Fruit fly (Drosophila melanogaster): ENCODE results near the gene CG2100.
A peak's percentile ranks its signal among the peaks of the same experiment; 100 is the strongest.

CG2100 gene

dm6 chr3R:5736305-5736869 is at the start of gene CG2100, which contains the start of gene CG1236 (continued):
- TF ChIP-seq CG4617 (GFP tag; optimal IDR thresholded peaks at IDR 0.05; ENCODE audit: borderline replicate concordance) (peak; percentile 57), fd102C (GFP tag; optimal IDR thresholded peaks at IDR 0.05) (no peak), CG6654 (GFP tag; optimal IDR thresholded peaks at IDR 0.05) (peak; percentile 59), CkIIα-i1 (GFP tag; IDR thresholded peaks at IDR 0.05) (no peak), twi (tag; optimal IDR thresholded peaks at IDR 0.05) (peak; percentile 78), Rfx (GFP tag; IDR thresholded peaks at IDR 0.05) (peak; percentile 78), pan (optimal IDR thresholded peaks at IDR 0.05) (peak in 1 of 2 experiments; percentile 64), pan (GFP tag; optimal IDR thresholded peaks at IDR 0.05 in 1 of 2, IDR thresholded peaks at IDR 0.05 in 1 of 2) (peak; percentile 65 to 81), CG3281 (GFP tag; optimal IDR thresholded peaks at IDR 0.05) (peak; percentile 87), disco-r (GFP tag; optimal IDR thresholded peaks at IDR 0.05) (peak; percentile 22), CG1233 (GFP tag; optimal IDR thresholded peaks at IDR 0.05) (peak; percentile 85), CG10959 (GFP tag; IDR thresholded peaks at IDR 0.05) (peak; percentile 68), sim (GFP tag; IDR thresholded peaks at IDR 0.05) (0 out of 2 replicates have a peak, but pooled peaks have one; percentile 15), chinmo (GFP tag; IDR thresholded peaks at IDR 0.05; ENCODE audit: partially characterized antibody) (no peak), CG12769 (tag; optimal IDR thresholded peaks at IDR 0.05) (no peak), CG7963 (GFP tag; IDR thresholded peaks at IDR 0.05; ENCODE audit: partially characterized antibody) (no peak), NC2α (GFP tag; optimal IDR thresholded peaks at IDR 0.05) (no peak), cwo (GFP tag; optimal IDR thresholded peaks at IDR 0.05) (peak; percentile 73), CG10267 (tag; optimal IDR thresholded peaks at IDR 0.05) (peak; percentile 85), fd64A (GFP tag; optimal IDR thresholded peaks at IDR 0.05) (no peak), gsb-n (tag; optimal IDR thresholded peaks at IDR 0.05) (no peak), Hr3 (GFP tag; optimal IDR thresholded peaks at IDR 0.05) (peak; percentile 85), Doc3 (GFP tag; IDR thresholded peaks at IDR 0.05; ENCODE audit: partially characterized antibody) (no peak), CG6791 (GFP tag; IDR thresholded peaks at IDR 0.05; ENCODE audit: partially characterized antibody) (no peak), HmgZ (tag; optimal IDR thresholded peaks at IDR 0.05) (peak; percentile 58), inv (GFP tag; IDR thresholded peaks at IDR 0.05; ENCODE audit: partially characterized antibody) (no peak), D19A (tag; optimal IDR thresholded peaks at IDR 0.05) (peak; percentile 86), grau (tag; optimal IDR thresholded peaks at IDR 0.05) (peak; percentile 89), Dad (GFP tag; optimal IDR thresholded peaks at IDR 0.05) (no peak), CG12155 (GFP tag; optimal IDR thresholded peaks at IDR 0.05) (peak; percentile 70), CG8765 (GFP tag; IDR thresholded peaks at IDR 0.05) (peak; percentile 60), PHDP (tag; optimal IDR thresholded peaks at IDR 0.05) (peak; percentile 88), CG16863 (GFP tag; optimal IDR thresholded peaks at IDR 0.05) (peak; percentile 47), CG6854 (GFP tag; optimal IDR thresholded peaks at IDR 0.05) (peak; percentile 63), CG7556 (GFP tag; optimal IDR thresholded peaks at IDR 0.05) (peak; percentile 91), onecut (GFP tag; IDR thresholded peaks at IDR 0.05) (peak; percentile 68), CG11085 (GFP tag; IDR thresholded peaks at IDR 0.05) (0 out of 2 replicates have a peak, but pooled peaks have one; percentile 33), p53 (GFP tag; optimal IDR thresholded peaks at IDR 0.05) (no peak), wek (GFP tag; optimal IDR thresholded peaks at IDR 0.05) (peak; percentile 18), HLH54F (GFP tag; optimal IDR thresholded peaks at IDR 0.05) (peak; percentile 37), Hand (GFP tag; optimal IDR thresholded peaks at IDR 0.05) (peak; percentile 44), peb (GFP tag; IDR thresholded peaks at IDR 0.05) (0 out of 2 replicates have a peak, but pooled peaks have one; percentile 19), run (tag; optimal IDR thresholded peaks at IDR 0.05) (peak; percentile 77), pfk (GFP tag; optimal IDR thresholded peaks at IDR 0.05) (no peak), eve (GFP tag; optimal IDR thresholded peaks at IDR 0.05) (no peak), YL-1 (GFP tag; optimal IDR thresholded peaks at IDR 0.05) (peak; percentile 71), ap (GFP tag; IDR thresholded peaks at IDR 0.05) (no peak; the same call in 1 of the 2 replicates), CG12391 (tag; optimal IDR thresholded peaks at IDR 0.05) (peak; percentile 94), CG1024 (GFP tag; IDR thresholded peaks at IDR 0.05) (peak; percentile 27; the same call in 1 of the 2 replicates)

Data from whole organism, embryonic.